Fruit fly (Drosophila melanogaster) whole organism, embryonic: ENCODE data around the gene CG10576.

Experiments used
- Atf-2 ChIP-seq: fragments of 200-800 bp; sonication (Bioruptor generic); optimal IDR thresholded peaks from 2 replicates; lab custom pipeline; 2016; ENCODE audit warnings: missing biosample characterization, missing genetic modification characterization
- BEAF-32 ChIP-seq: fragments of 200-800 bp; sonication (Bioruptor generic); optimal IDR thresholded peaks from 3 replicates; lab custom pipeline; 2017; ENCODE audit warnings: missing biosample characterization, missing genetic modification characterization, mild to moderate bottlenecking, moderate library complexity, missing genetic modification reagents
- CG11456 ChIP-seq: fragments of 200-800 bp; sonication (Bioruptor generic); IDR thresholded peaks from 3 replicates; pipeline ENCODE4 v1.3.6; 2022; ENCODE audit warnings: missing biosample characterization, missing genetic modification characterization
- CG11560 ChIP-seq: fragments of 200-800 bp; sonication (Bioruptor generic); IDR thresholded peaks from 3 replicates; pipeline ENCODE4 v1.3.6; 2022; ENCODE audit warnings: missing biosample characterization, missing genetic modification characterization
- CG11695 ChIP-seq: fragments of 200-800 bp; sonication (Bioruptor generic); IDR thresholded peaks from 3 replicates; pipeline ENCODE4 v1.3.6; 2022; ENCODE audit warnings: missing biosample characterization, missing genetic modification characterization
- CG12769 ChIP-seq: fragments of 200-800 bp; sonication (Bioruptor generic); optimal IDR thresholded peaks from 2 replicates; lab custom pipeline; 2019; ENCODE audit warnings: missing biosample characterization, mild to moderate bottlenecking, missing genetic modification characterization, moderate library complexity
- CG13287 ChIP-seq: fragments of 200-800 bp; sonication (Bioruptor generic); IDR thresholded peaks from 2 replicates; pipeline ENCODE4 v1.3.6; 2022; ENCODE audit warnings: missing biosample characterization, missing genetic modification characterization; ENCODE audit not compliant: partially characterized antibody
- CG14965 ChIP-seq: fragments of 200-800 bp; sonication (Bioruptor generic); optimal IDR thresholded peaks from 2 replicates; lab custom pipeline; 2016; ENCODE audit warnings: missing biosample characterization, missing genetic modification characterization, borderline replicate concordance
- CG15601 ChIP-seq: fragments of 200-800 bp; sonication (Bioruptor generic); optimal IDR thresholded peaks from 3 replicates; lab custom pipeline; 2019; ENCODE audit warnings: missing biosample characterization, mild to moderate bottlenecking, missing genetic modification characterization, moderate library complexity
- CG17186 ChIP-seq: fragments of 200-800 bp; sonication (Bioruptor generic); optimal IDR thresholded peaks from 3 replicates; lab custom pipeline; 2017; ENCODE audit warnings: missing biosample characterization, missing genetic modification reagents, missing genetic modification characterization
- CG17361 ChIP-seq: fragments of 200-800 bp; sonication (Bioruptor generic); IDR thresholded peaks from 3 replicates; pipeline ENCODE4 v1.3.6; 2022; ENCODE audit warnings: missing biosample characterization, missing genetic modification characterization
- CG2199 ChIP-seq: fragments of 200-800 bp; sonication (Bioruptor generic); IDR thresholded peaks from 3 replicates; pipeline ENCODE4 v1.3.6; 2022; ENCODE audit warnings: missing biosample characterization, missing genetic modification characterization
- CG31441 ChIP-seq: fragments of 200-800 bp; sonication (Bioruptor generic); IDR thresholded peaks from 2 replicates; pipeline ENCODE4 v1.3.6; 2022; ENCODE audit warnings: missing biosample characterization, missing genetic modification characterization
- CG33213 ChIP-seq: fragments of 200-800 bp; sonication (Bioruptor generic); optimal IDR thresholded peaks from 3 replicates; lab custom pipeline; 2016; ENCODE audit warnings: missing biosample characterization, missing genetic modification characterization
- CG4360 ChIP-seq: fragments of 200-800 bp; sonication (Bioruptor generic); IDR thresholded peaks from 2 replicates; pipeline ENCODE4 v1.3.6; 2022; ENCODE audit warnings: missing biosample characterization, missing genetic modification characterization
- CG4424 ChIP-seq: fragments of 200-800 bp; sonication (Bioruptor generic); optimal IDR thresholded peaks from 3 replicates; lab custom pipeline; 2016; ENCODE audit warnings: missing biosample characterization, missing genetic modification characterization
- CG6854 ChIP-seq: fragments of 200-800 bp; sonication (Bioruptor generic); optimal IDR thresholded peaks from 3 replicates; lab custom pipeline; 2017; ENCODE audit warnings: missing biosample characterization, mild to moderate bottlenecking, missing genetic modification characterization
- CG7987 ChIP-seq: fragments of 200-800 bp; sonication (Bioruptor generic); optimal IDR thresholded peaks from 2 replicates; lab custom pipeline; 2018; ENCODE audit warnings: missing biosample characterization, mild to moderate bottlenecking, missing genetic modification characterization, moderate library complexity
- CG9727 ChIP-seq: fragments of 200-800 bp; sonication (Bioruptor generic); optimal IDR thresholded peaks from 3 replicates; lab custom pipeline; 2017; ENCODE audit warnings: missing biosample characterization, mild to moderate bottlenecking, missing genetic modification characterization
- Camta ChIP-seq: fragments of 200-800 bp; sonication (Bioruptor generic); optimal IDR thresholded peaks from 2 replicates; lab custom pipeline; 2016; ENCODE audit warnings: missing biosample characterization, missing genetic modification characterization
- Elba2 ChIP-seq: fragments of 200-800 bp; sonication (Bioruptor generic); optimal IDR thresholded peaks from 3 replicates; lab custom pipeline; 2016; ENCODE audit warnings: missing biosample characterization, missing genetic modification characterization
- Fer1 ChIP-seq: fragments of 200-800 bp; sonication (Bioruptor generic); optimal IDR thresholded peaks from 2 replicates; lab custom pipeline; 2017; ENCODE audit warnings: missing biosample characterization, mild to moderate bottlenecking, missing genetic modification characterization
- HLH3B ChIP-seq: fragments of 200-800 bp; sonication (Bioruptor generic); IDR thresholded peaks from 2 replicates; pipeline ENCODE4 v1.3.6; 2022; ENCODE audit warnings: missing biosample characterization, missing genetic modification characterization
- Jarid2 ChIP-seq: fragments of 200-800 bp; sonication (Bioruptor generic); optimal IDR thresholded peaks from 3 replicates; lab custom pipeline; 2017; ENCODE audit warnings: mild to moderate bottlenecking, missing biosample characterization, missing genetic modification reagents, missing genetic modification characterization
- Lhr ChIP-seq: fragments of 200-800 bp; sonication (Bioruptor generic); optimal IDR thresholded peaks from 3 replicates; lab custom pipeline; 2017; ENCODE audit warnings: mild to moderate bottlenecking, missing biosample characterization, missing genetic modification reagents, missing genetic modification characterization
- NC2α ChIP-seq: fragments of 200-800 bp; sonication (Bioruptor generic); optimal IDR thresholded peaks from 2 replicates; lab custom pipeline; 2016; ENCODE audit warnings: missing biosample characterization, missing genetic modification characterization
- ab ChIP-seq: fragments of 200-800 bp; sonication (Bioruptor generic); optimal IDR thresholded peaks from 2 replicates; lab custom pipeline; 2016; ENCODE audit warnings: missing biosample characterization, missing genetic modification characterization
- abd-A ChIP-seq: fragments of 200-800 bp; sonication (Bioruptor generic); optimal IDR thresholded peaks from 3 replicates; lab custom pipeline; 2019; ENCODE audit warnings: missing biosample characterization, mild to moderate bottlenecking, missing genetic modification characterization, moderate library complexity
- bcd ChIP-seq: fragments of 200-800 bp; sonication (Bioruptor generic); optimal IDR thresholded peaks from 2 replicates; lab custom pipeline; 2017; ENCODE audit warnings: missing biosample characterization, mild to moderate bottlenecking, missing genetic modification characterization
- cad ChIP-seq: fragments of >200 bp; optimal IDR thresholded peaks from 2 replicates; lab custom pipeline; 2017; ENCODE audit warnings: missing biosample characterization, missing genetic modification characterization
- chn ChIP-seq: fragments of 200-800 bp; sonication (Bioruptor generic); optimal IDR thresholded peaks from 2 replicates; lab custom pipeline; 2016; ENCODE audit warnings: missing biosample characterization, missing genetic modification characterization
- disco-r ChIP-seq: fragments of 200-800 bp; sonication (Bioruptor generic); optimal IDR thresholded peaks from 2 replicates; lab custom pipeline; 2016; ENCODE audit warnings: missing biosample characterization, missing genetic modification characterization
- ewg ChIP-seq: fragments of 200-800 bp; sonication (Bioruptor generic); optimal IDR thresholded peaks from 3 replicates; lab custom pipeline; 2017; ENCODE audit warnings: mild to moderate bottlenecking, missing biosample characterization, missing genetic modification reagents, missing genetic modification characterization
- exex ChIP-seq: fragments of 200-800 bp; sonication (Bioruptor generic); optimal IDR thresholded peaks from 4 replicates; lab custom pipeline; 2018; ENCODE audit warnings: missing biosample characterization, mild to moderate bottlenecking, missing genetic modification characterization, moderate library complexity
- gfzf ChIP-seq: fragments of 200-800 bp; sonication (Bioruptor generic); optimal IDR thresholded peaks from 2 replicates; lab custom pipeline; 2016; ENCODE audit warnings: missing biosample characterization, mild to moderate bottlenecking, missing genetic modification characterization, moderate library complexity
- gsb-n ChIP-seq: fragments of 200-800 bp; sonication (Bioruptor generic); optimal IDR thresholded peaks from 3 replicates; lab custom pipeline; 2018; ENCODE audit warnings: missing biosample characterization, mild to moderate bottlenecking, missing genetic modification characterization
- inv ChIP-seq: fragments of 200-800 bp; sonication (Bioruptor generic); IDR thresholded peaks from 2 replicates; pipeline ENCODE4 v1.3.6; 2022; ENCODE audit warnings: missing biosample characterization, missing genetic modification characterization; ENCODE audit not compliant: partially characterized antibody
- jumu ChIP-seq: fragments of 200-800 bp; sonication (Bioruptor generic); optimal IDR thresholded peaks from 3 replicates; lab custom pipeline; 2016; ENCODE audit warnings: missing biosample characterization, missing genetic modification characterization
- ken ChIP-seq: fragments of 200-800 bp; sonication (Bioruptor generic); IDR thresholded peaks from 3 replicates; pipeline ENCODE4 v1.3.6; 2022; ENCODE audit warnings: missing biosample characterization, missing genetic modification characterization
- kni ChIP-seq: fragments of 200-800 bp; sonication (Bioruptor generic); optimal IDR thresholded peaks from 3 replicates; lab custom pipeline; 2017; ENCODE audit warnings: mild to moderate bottlenecking, missing biosample characterization, missing genetic modification reagents, missing genetic modification characterization
- nerfin-1 ChIP-seq: fragments of 200-800 bp; sonication (Bioruptor generic); optimal IDR thresholded peaks from 3 replicates; lab custom pipeline; 2019; ENCODE audit warnings: missing biosample characterization, mild to moderate bottlenecking, missing genetic modification characterization, moderate library complexity
- pfk ChIP-seq: fragments of 200-800 bp; sonication (Bioruptor generic); optimal IDR thresholded peaks from 2 replicates; lab custom pipeline; 2018; ENCODE audit warnings: missing biosample characterization, mild to moderate bottlenecking, missing genetic modification characterization, moderate library complexity
- row ChIP-seq: fragments of 200-800 bp; sonication (Bioruptor generic); IDR thresholded peaks from 3 replicates; pipeline ENCODE4 v1.3.6; 2022; ENCODE audit warnings: missing biosample characterization, missing genetic modification characterization
- sc ChIP-seq, 3 experiments: fragments of >200 bp in 2 of 3; fragments of 200-800 bp in 1 of 3; sonication (Bioruptor generic) in 1 of 3; optimal IDR thresholded peaks; 2 replicates in 2 of 3; 3 replicates in 1 of 3; lab custom pipeline; 2017; ENCODE audit warnings: mild to moderate bottlenecking in 1 of 3, missing biosample characterization in 1 of 3, missing genetic modification characterization in 1 of 3, missing genetic modification reagents in 1 of 3
- sug ChIP-seq: fragments of 200-800 bp; optimal IDR thresholded peaks from 2 replicates; lab custom pipeline; 2019; ENCODE audit warnings: missing biosample characterization, mild to moderate bottlenecking, missing genetic modification characterization, moderate library complexity
- twi ChIP-seq: fragments of 200-800 bp; optimal IDR thresholded peaks from 2 replicates; lab custom pipeline; 2019; ENCODE audit warnings: missing biosample characterization, mild to moderate bottlenecking, missing genetic modification characterization, moderate library complexity
- vnd ChIP-seq: fragments of 200-800 bp; sonication (Bioruptor generic); IDR thresholded peaks from 3 replicates; pipeline ENCODE4 v1.3.6; 2022; ENCODE audit warnings: missing biosample characterization, missing genetic modification characterization; ENCODE audit not compliant: partially characterized antibody
- wek ChIP-seq: fragments of 200-800 bp; sonication (Bioruptor generic); optimal IDR thresholded peaks from 3 replicates; lab custom pipeline; 2018; ENCODE audit warnings: missing biosample characterization, mild to moderate bottlenecking, missing genetic modification characterization, moderate library complexity

The CG10576 gene

DNA sequence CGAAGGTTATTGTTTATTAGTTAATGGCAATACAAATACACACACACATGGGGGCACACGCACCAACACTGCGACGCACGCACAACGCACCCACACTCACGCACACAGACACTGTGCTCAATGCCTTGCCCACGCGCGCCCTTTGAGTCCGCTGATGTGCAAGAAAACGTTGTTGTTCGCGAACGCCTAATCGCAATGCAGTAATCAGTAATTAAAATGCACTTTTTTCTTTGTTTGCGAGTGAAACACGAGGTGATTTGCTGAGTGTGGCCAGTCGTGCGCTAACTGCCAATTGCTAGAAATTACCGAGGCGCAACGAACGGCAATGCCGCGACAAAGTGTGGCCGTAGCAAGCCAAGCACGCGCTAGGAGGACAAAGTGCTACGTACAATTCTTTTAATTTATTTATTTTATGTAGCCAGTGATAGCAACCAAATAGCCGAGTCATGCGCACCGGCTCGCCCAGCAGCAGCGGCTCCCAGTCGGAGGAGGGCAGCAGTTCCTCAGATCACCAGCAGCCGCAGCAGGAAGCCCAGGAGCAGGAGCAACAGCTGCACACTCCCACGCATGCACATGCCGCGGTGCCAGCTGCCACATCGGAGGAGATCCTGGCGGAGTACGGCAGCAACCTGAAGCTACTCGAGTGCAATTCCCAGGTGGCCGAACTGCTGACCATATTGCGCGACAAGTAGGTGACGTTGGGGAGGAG lies 45.3 kb upstream of the CG10576 start, which contains the start of the genes S6k and kri (continued):
- no peak for TF ChIP-seq jumu (GFP tag; lab: Kevin White, UChicago)
- TF ChIP-seq twi (tag; lab: Kevin White, UChicago), result no peak
- TF ChIP-seq CG17361 (GFP tag; lab: Robert Waterston, UW), result 0 out of 3 replicates have a peak, but pooled peaks have one; percentile 27
- TF ChIP-seq kni (GFP tag; lab: Kevin White, UChicago), result peak; percentile 24
- TF ChIP-seq CG12769 (tag; lab: Kevin White, UChicago), result peak; percentile 68
- no peak for TF ChIP-seq CG2199
- TF ChIP-seq abd-A (tag; lab: Kevin White, UChicago), result peak; percentile 86
- TF ChIP-seq CG13287 (GFP tag; lab: Robert Waterston, UW), result peak; percentile 45; the same call in 1 of the 2 replicates
- TF ChIP-seq BEAF-32 (GFP tag; lab: Kevin White, UChicago), result peak; percentile 54
- TF ChIP-seq CG9727, result peak; percentile 14
- TF ChIP-seq CG7987 (GFP tag; lab: Kevin White, UChicago), result peak; percentile 51
- TF ChIP-seq CG33213 (GFP tag; lab: Kevin White, UChicago), result peak; percentile 58
- no peak for TF ChIP-seq CG11456 (GFP tag; lab: Robert Waterston, UW)
- no peak for TF ChIP-seq sc (optimal IDR thresholded peaks at IDR 0.05; lab: Kevin White, UChicago)
- no peak for TF ChIP-seq sc (GFP tag; optimal IDR thresholded peaks at IDR 0.05; lab: Kevin White, UChicago)
- TF ChIP-seq gfzf (GFP tag; lab: Kevin White, UChicago), result peak; percentile 95
- TF ChIP-seq ab (GFP tag; lab: Kevin White, UChicago), result no peak
- TF ChIP-seq CG31441, result no peak
- no peak for TF ChIP-seq CG4424
- TF ChIP-seq cad, result no peak
- TF ChIP-seq CG14965 (GFP tag; lab: Kevin White, UChicago), result no peak
- no peak for TF ChIP-seq pfk (GFP tag; lab: Kevin White, UChicago)
- TF ChIP-seq NC2α (GFP tag; lab: Kevin White, UChicago), result peak; percentile 7
- TF ChIP-seq Atf-2 (GFP tag; lab: Kevin White, UChicago), result no peak
- TF ChIP-seq ewg, result peak; percentile 76
- TF ChIP-seq sug (tag; lab: Kevin White, UChicago), result peak; percentile 77
- peak; percentile 26 for TF ChIP-seq chn
- no peak; the same call in 1 of the 2 replicates for TF ChIP-seq CG4360 (GFP tag; lab: Robert Waterston, UW)
- 0 out of 3 replicates have a peak, but pooled peaks have one; percentile 14 for TF ChIP-seq CG11560 (tag; lab: Robert Waterston, UW)
- TF ChIP-seq row, result 0 out of 3 replicates have a peak, but pooled peaks have one; percentile 22
- TF ChIP-seq CG17186 (GFP tag; lab: Kevin White, UChicago), result peak; percentile 89
- TF ChIP-seq inv, result no peak
- peak; percentile 8 for TF ChIP-seq CG6854 (GFP tag; lab: Kevin White, UChicago)
- TF ChIP-seq Fer1 (GFP tag; lab: Kevin White, UChicago), result peak; percentile 69
- no peak for TF ChIP-seq Elba2 (GFP tag; lab: Kevin White, UChicago)
- TF ChIP-seq Jarid2 (GFP tag; lab: Kevin White, UChicago), result peak; percentile 40
- TF ChIP-seq nerfin-1, result peak; percentile 10
- TF ChIP-seq ken (GFP tag; lab: Robert Waterston, UW), result no peak
- TF ChIP-seq disco-r (GFP tag; lab: Kevin White, UChicago), result no peak
- no peak for TF ChIP-seq gsb-n (tag; lab: Kevin White, UChicago)
- TF ChIP-seq wek (GFP tag; lab: Kevin White, UChicago), result peak; percentile 17
- TF ChIP-seq vnd (GFP tag; lab: Robert Waterston, UW), result 0 out of 3 replicates have a peak, but pooled peaks have one; percentile 37
- no peak for TF ChIP-seq HLH3B (GFP tag; lab: Robert Waterston, UW)
- peak; percentile 19 for TF ChIP-seq bcd (GFP tag; lab: Kevin White, UChicago)
- peak; percentile 12 for TF ChIP-seq Camta (GFP tag; lab: Kevin White, UChicago)
- TF ChIP-seq Lhr (GFP tag; lab: Kevin White, UChicago), result peak; percentile 40
- TF ChIP-seq CG15601 (tag; lab: Kevin White, UChicago), result peak; percentile 2
- no peak for TF ChIP-seq CG11695 (GFP tag; lab: Robert Waterston, UW)
- peak; percentile 65 for TF ChIP-seq exex
